Fruit fly (Drosophila melanogaster) whole organism, pupa: ENCODE data around the gene CG32369.

Experiments
- CG10348 ChIP-seq: fragments of 200-800 bp; sonication (Bioruptor generic); IDR thresholded peaks from 2 replicates; pipeline ENCODE4 v1.3.6; 2022; ENCODE audit warnings: missing biosample characterization, missing genetic modification characterization
- CG13204 ChIP-seq: fragments of 200-800 bp; sonication (Bioruptor generic); optimal IDR thresholded peaks from 2 replicates; lab custom pipeline; 2018; ENCODE audit warnings: missing biosample characterization, mild to moderate bottlenecking, missing genetic modification characterization, moderate library complexity
- CG14655 ChIP-seq: fragments of 200-800 bp; sonication (Bioruptor generic); optimal IDR thresholded peaks from 3 replicates; lab custom pipeline; 2017; ENCODE audit warnings: mild to moderate bottlenecking, missing biosample characterization, missing genetic modification reagents, missing genetic modification characterization
- CG15710 ChIP-seq: fragments of 200-800 bp; sonication (Bioruptor generic); optimal IDR thresholded peaks from 2 replicates; lab custom pipeline; 2018; ENCODE audit warnings: missing biosample characterization, mild to moderate bottlenecking, missing genetic modification characterization, moderate library complexity
- CG17806 ChIP-seq: fragments of 200-800 bp; sonication (Bioruptor generic); optimal IDR thresholded peaks from 2 replicates; lab custom pipeline; 2018; ENCODE audit warnings: missing biosample characterization, mild to moderate bottlenecking, missing genetic modification characterization, moderate library complexity
- CG32121 ChIP-seq: fragments of 200-800 bp; sonication (Bioruptor generic); IDR thresholded peaks from 2 replicates; pipeline ENCODE4 v1.3.6; 2022; ENCODE audit warnings: missing biosample characterization, missing genetic modification characterization
- CG4496 ChIP-seq: fragments of 200-800 bp; sonication (Bioruptor generic); IDR thresholded peaks from 3 replicates; pipeline ENCODE4 v1.3.6; 2022; ENCODE audit warnings: missing biosample characterization, missing genetic modification characterization
- CG8301 ChIP-seq: fragments of 200-800 bp; sonication (Bioruptor generic); optimal IDR thresholded peaks from 2 replicates; lab custom pipeline; 2018; ENCODE audit warnings: missing biosample characterization, mild to moderate bottlenecking, missing genetic modification characterization
- EcR ChIP-seq: fragments of 200-800 bp; sonication (Bioruptor generic); optimal IDR thresholded peaks from 3 replicates; lab custom pipeline; 2019; ENCODE audit warnings: missing biosample characterization, missing genetic modification characterization, mild to moderate bottlenecking, moderate library complexity, missing genetic modification reagents
- Pif1A ChIP-seq: fragments of 200-800 bp; sonication (Bioruptor generic); optimal IDR thresholded peaks from 3 replicates; lab custom pipeline; 2016; ENCODE audit warnings: missing biosample characterization, missing genetic modification characterization
- gl ChIP-seq: fragments of 200-800 bp; sonication (Bioruptor generic); optimal IDR thresholded peaks from 2 replicates; lab custom pipeline; 2018; ENCODE audit warnings: missing biosample characterization, mild to moderate bottlenecking, missing genetic modification characterization

dm6 chr3L:7826187-7826586 lies 16.6 kb upstream of the CG32369 start:
- no peak for TF ChIP-seq gl (tag; lab: Kevin White, UChicago)
- TF ChIP-seq CG4496 (GFP tag; lab: Robert Waterston, UW): no peak
- TF ChIP-seq Pif1A (GFP tag; lab: Kevin White, UChicago): no peak
- no peak for TF ChIP-seq EcR (GFP tag; lab: Kevin White, UChicago)
- no peak for TF ChIP-seq CG8301
- no peak for TF ChIP-seq CG32121 (GFP tag; lab: Robert Waterston, UW)
- no peak for TF ChIP-seq CG17806
- no peak for TF ChIP-seq CG14655
- no peak for TF ChIP-seq CG15710 (tag; lab: Kevin White, UChicago)
- TF ChIP-seq CG13204 (GFP tag; lab: Kevin White, UChicago): peak; percentile 4
- no peak for TF ChIP-seq CG10348 (GFP tag; lab: Robert Waterston, UW)
